Worm (Caenorhabditis elegans): ENCODE data around the gene nhr-228.

The nhr-228 gene

ce11 chrV:2266958-2267357 is 14.6 kb upstream of the nhr-228 start, which contains the start of gene nhr-275:
Gene nhr-275, minus strand, starts transcription at chrV:2267058.
- TF ChIP-seq hmbx-1 (tag; optimal IDR thresholded peaks at IDR 0.05) = no peak
- no peak for TF ChIP-seq ceh-36 (tag; optimal IDR thresholded peaks at IDR 0.05)
- no peak for TF ChIP-seq tbx-37 (GFP tag; conservative IDR thresholded peaks at IDR 0.05)

ce11 chrV:2271750-2272149 is 9.8 kb upstream of the nhr-228 start, which contains the start of gene Y5H2A.1:
Gene Y5H2A.1, minus strand, starts transcription at chrV:2271850.
- TF ChIP-seq ceh-13 (GFP tag; optimal IDR thresholded peaks at IDR 0.05) (no peak), ets-7 (tag; optimal IDR thresholded peaks at IDR 0.05) (no peak), flt-1 (GFP tag; IDR thresholded peaks at IDR 0.05) (no peak), hnd-1 (tag; optimal IDR thresholded peaks at IDR 0.05) (no peak), ama-1 (optimal IDR thresholded peaks at IDR 0.05) (no peak), aly-1 (tag; optimal IDR thresholded peaks at IDR 0.05) (no peak), B0310.2 (tag; optimal IDR thresholded peaks at IDR 0.05) (no peak), sea-1 (GFP tag; conservative IDR thresholded peaks at IDR 0.05) (no peak), tra-4 (tag; optimal IDR thresholded peaks at IDR 0.05) (no peak), pes-1 (GFP tag; IDR thresholded peaks at IDR 0.05) (no peak), F13C5.2 (tag; optimal IDR thresholded peaks at IDR 0.05) (no peak), hmbx-1 (tag; optimal IDR thresholded peaks at IDR 0.05) (no peak), tbx-11 (GFP tag; IDR thresholded peaks at IDR 0.05) (no peak)

ce11 chrV:2274253-2274892 is 7.2 kb upstream of the nhr-228 start, which contains the start of the genes Y5H2A.4 and abu-4:
Gene Y5H2A.4, minus strand, starts transcription at chrV:2274353.
Gene abu-4, plus strand, starts transcription at chrV:2274842.
- TF ChIP-seq hmbx-1 (tag; optimal IDR thresholded peaks at IDR 0.05) = no peak
- no peak for TF ChIP-seq ets-7 (tag; optimal IDR thresholded peaks at IDR 0.05)
- TF ChIP-seq pes-1 (GFP tag; IDR thresholded peaks at IDR 0.05) = no peak
- no peak for TF ChIP-seq B0310.2 (tag; optimal IDR thresholded peaks at IDR 0.05)
- no peak for TF ChIP-seq hmg-4 (GFP tag; optimal IDR thresholded peaks at IDR 0.05)
- no peak for TF ChIP-seq scrt-1 (GFP tag; IDR thresholded peaks at IDR 0.05)
- no peak for TF ChIP-seq F13C5.2 (tag; optimal IDR thresholded peaks at IDR 0.05)
- no peak for TF ChIP-seq tra-4 (tag; optimal IDR thresholded peaks at IDR 0.05)

- TF ChIP-seq tra-4 (tag; optimal IDR thresholded peaks at IDR 0.05) (no peak), ama-1 (optimal IDR thresholded peaks at IDR 0.05) (no peak)
Observed at ce11 chrV:2277260-2277659, 4.3 kb upstream of the nhr-228 start.

ce11 chrV:2278052-2278451 is 3.5 kb upstream of the nhr-228 start, which contains the start of gene nhr-59:
Gene nhr-59, minus strand, starts transcription at chrV:2278265.
- TF ChIP-seq B0310.2 (tag; optimal IDR thresholded peaks at IDR 0.05) (no peak), ama-1 (optimal IDR thresholded peaks at IDR 0.05) (no peak), flt-1 (GFP tag; IDR thresholded peaks at IDR 0.05) (no peak), F13C5.2 (tag; optimal IDR thresholded peaks at IDR 0.05) (no peak), scrt-1 (GFP tag; IDR thresholded peaks at IDR 0.05) (no peak), pes-1 (GFP tag; IDR thresholded peaks at IDR 0.05) (no peak), tra-4 (tag; optimal IDR thresholded peaks at IDR 0.05) (no peak), aly-1 (tag; optimal IDR thresholded peaks at IDR 0.05) (no peak), tbx-37 (GFP tag; conservative IDR thresholded peaks at IDR 0.05) (no peak), hnd-1 (tag; optimal IDR thresholded peaks at IDR 0.05) (no peak), ceh-13 (GFP tag; optimal IDR thresholded peaks at IDR 0.05) (no peak), hmg-4 (GFP tag; optimal IDR thresholded peaks at IDR 0.05) (no peak), tbx-11 (GFP tag; IDR thresholded peaks at IDR 0.05) (no peak), ceh-36 (tag; optimal IDR thresholded peaks at IDR 0.05) (no peak), hmbx-1 (tag; optimal IDR thresholded peaks at IDR 0.05) (no peak), sea-1 (GFP tag; conservative IDR thresholded peaks at IDR 0.05) (no peak)

ce11 chrV:2278543-2278942 is 3.0 kb upstream of the nhr-228 start, which contains the start of gene fbxa-137:
Gene fbxa-137, plus strand, starts transcription at chrV:2278816.
- TF ChIP-seq hnd-1 (tag; optimal IDR thresholded peaks at IDR 0.05) (no peak), ceh-13 (GFP tag; optimal IDR thresholded peaks at IDR 0.05) (no peak), ama-1 (optimal IDR thresholded peaks at IDR 0.05) (no peak), hmbx-1 (tag; optimal IDR thresholded peaks at IDR 0.05) (no peak), ets-7 (tag; optimal IDR thresholded peaks at IDR 0.05) (no peak), hmg-4 (GFP tag; optimal IDR thresholded peaks at IDR 0.05) (no peak), aly-1 (tag; optimal IDR thresholded peaks at IDR 0.05) (no peak), pes-1 (GFP tag; IDR thresholded peaks at IDR 0.05) (no peak), tra-4 (tag; optimal IDR thresholded peaks at IDR 0.05) (no peak), ceh-36 (tag; optimal IDR thresholded peaks at IDR 0.05) (no peak), scrt-1 (GFP tag; IDR thresholded peaks at IDR 0.05) (no peak), flt-1 (GFP tag; IDR thresholded peaks at IDR 0.05) (no peak), tbx-11 (GFP tag; IDR thresholded peaks at IDR 0.05) (no peak), tbx-37 (GFP tag; conservative IDR thresholded peaks at IDR 0.05) (no peak), F13C5.2 (tag; optimal IDR thresholded peaks at IDR 0.05) (no peak), B0310.2 (tag; optimal IDR thresholded peaks at IDR 0.05) (no peak), sea-1 (GFP tag; conservative IDR thresholded peaks at IDR 0.05) (no peak)

ce11 chrV:2285107-2285506 is 3.5 kb downstream of the nhr-228 start, which contains the start of gene nhr-227:
Gene nhr-227, plus strand, starts transcription at chrV:2285432.
- TF ChIP-seq scrt-1 (GFP tag; IDR thresholded peaks at IDR 0.05) = no peak

- TF ChIP-seq flt-1 (GFP tag; IDR thresholded peaks at IDR 0.05) (no peak), sea-1 (GFP tag; conservative IDR thresholded peaks at IDR 0.05) (no peak), hmg-4 (GFP tag; optimal IDR thresholded peaks at IDR 0.05) (no peak), hmbx-1 (tag; optimal IDR thresholded peaks at IDR 0.05) (no peak), hnd-1 (tag; optimal IDR thresholded peaks at IDR 0.05) (no peak), ama-1 (optimal IDR thresholded peaks at IDR 0.05) (no peak), tra-4 (tag; optimal IDR thresholded peaks at IDR 0.05) (no peak)
Observed at ce11 chrV:2290329-2290728, 8.8 kb downstream of the nhr-228 start, which contains the start of gene nhr-225. Gene nhr-225, minus strand, starts transcription at chrV:2290474.
